Worm (Caenorhabditis elegans) whole organism, late embryonic: Measurements from ENCODE around the gene alkb-8.

Source experiments
- F13H6.1 ChIP-seq: sonication (generic microtip); optimal IDR thresholded peaks from 2 replicates; lab custom pipeline; 2016; ENCODE audit warnings: missing genetic modification characterization, missing compliant biosample characterization
- ama-1 ChIP-seq: fragments of 150-350 bp; optimal IDR thresholded peaks from 2 replicates; lab custom pipeline; 2014
- ceh-24 ChIP-seq: sonication (generic microtip); optimal IDR thresholded peaks from 2 replicates; lab custom pipeline; 2016; ENCODE audit warnings: mild to moderate bottlenecking, missing genetic modification characterization, missing compliant biosample characterization
- ceh-9 ChIP-seq: sonication (generic microtip); optimal IDR thresholded peaks from 2 replicates; lab custom pipeline; 2016; ENCODE audit warnings: mild to moderate bottlenecking, missing genetic modification characterization, inconsistent platforms, missing compliant biosample characterization
- elt-2 ChIP-seq: sonication (generic microtip); optimal IDR thresholded peaks from 2 replicates; lab custom pipeline; 2016; ENCODE audit warnings: missing genetic modification reagents, missing genetic modification characterization, missing compliant biosample characterization
- ets-4 ChIP-seq: sonication (generic microtip); optimal IDR thresholded peaks from 2 replicates; lab custom pipeline; 2016; ENCODE audit warnings: missing genetic modification characterization, missing compliant biosample characterization
- fkh-6 ChIP-seq: sonication (generic microtip); optimal IDR thresholded peaks from 2 replicates; lab custom pipeline; 2016; ENCODE audit warnings: missing genetic modification characterization, missing compliant biosample characterization
- hlh-15 ChIP-seq: sonication (generic microtip); optimal IDR thresholded peaks from 2 replicates; lab custom pipeline; 2016; ENCODE audit warnings: missing genetic modification characterization, missing compliant biosample characterization
- hlh-30 ChIP-seq: sonication (generic microtip); optimal IDR thresholded peaks from 2 replicates; lab custom pipeline; 2017; ENCODE audit warnings: antibody characterized with exemption, missing genetic modification characterization, missing compliant biosample characterization; ENCODE audit not compliant: insufficient read depth
- lin-11 ChIP-seq: fragments of 200-800 bp; sonication (Bioruptor generic); optimal IDR thresholded peaks from 2 replicates; lab custom pipeline; 2018; ENCODE audit warnings: mild to moderate bottlenecking, missing genetic modification characterization, missing compliant biosample characterization
- nhr-11 ChIP-seq: fragments of 150-350 bp; optimal IDR thresholded peaks from 2 replicates; lab custom pipeline; 2014; ENCODE audit warnings: missing biosample characterization, missing genetic modification characterization
- pha-4 ChIP-seq: fragments of 150-350 bp; optimal IDR thresholded peaks from 2 replicates; lab custom pipeline; 2018; ENCODE audit warnings: missing biosample characterization, missing genetic modification reagents, missing genetic modification characterization
- sox-4 ChIP-seq: sonication (generic microtip); optimal IDR thresholded peaks from 2 replicates; lab custom pipeline; 2017; ENCODE audit warnings: mild to moderate bottlenecking, missing genetic modification characterization, inconsistent platforms, missing compliant biosample characterization
- syd-9 ChIP-seq: sonication (generic microtip); optimal IDR thresholded peaks from 2 replicates; lab custom pipeline; 2016; ENCODE audit warnings: mild to moderate bottlenecking, missing genetic modification characterization, moderate library complexity, missing compliant biosample characterization

DNA sequence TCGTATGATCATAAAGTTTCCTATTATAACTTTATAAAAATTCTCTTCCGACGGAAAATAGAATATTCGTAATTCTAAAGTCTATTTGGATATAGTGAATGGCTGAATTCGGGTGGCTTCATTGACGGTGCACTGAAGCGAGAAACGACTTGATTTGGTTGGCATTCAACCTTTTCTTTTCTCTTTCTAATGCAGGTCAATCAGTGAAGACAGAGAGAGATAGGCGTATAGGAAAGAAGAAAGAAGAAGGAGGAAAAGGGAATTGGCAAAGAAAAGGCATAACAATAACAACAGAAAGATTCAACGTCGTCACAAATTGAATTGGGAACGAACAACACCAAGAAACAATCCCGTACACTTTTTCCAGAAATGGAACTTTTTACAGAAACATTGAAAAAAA lies 33.6 kb upstream of the alkb-8 start:
- TF ChIP-seq nhr-11 (tag; lab: Kevin White, UChicago) (no peak), ceh-24 (tag; lab: Kevin White, UChicago) (no peak), sox-4 (tag; lab: Kevin White, UChicago) (no peak), hlh-30 (no peak), ama-1 (lab: Kevin White, UChicago) (no peak), ets-4 (tag; lab: Kevin White, UChicago) (no peak), pha-4 (no peak), syd-9 (tag; lab: Kevin White, UChicago) (no peak), hlh-15 (tag; lab: Kevin White, UChicago) (no peak), lin-11 (tag; lab: Kevin White, UChicago) (no peak), ceh-9 (tag; lab: Kevin White, UChicago) (no peak), elt-2 (tag; lab: Kevin White, UChicago) (no peak), fkh-6 (no peak), F13H6.1 (tag; lab: Kevin White, UChicago) (no peak)
